Worm (Caenorhabditis elegans) whole organism, young adult: Measurements from ENCODE around the gene irld-7.

ENCODE experiments used
- B0019.2 ChIP-seq: fragments of 200-800 bp; sonication (Bioruptor generic); conservative IDR thresholded peaks from 2 replicates; pipeline ENCODE4 v1.3.6; 2022; ENCODE audit warnings: missing genetic modification reagents, missing genetic modification characterization, missing compliant biosample characterization
- B0336.3 ChIP-seq: fragments of 200-800 bp; sonication (Bioruptor generic); IDR thresholded peaks from 2 replicates; pipeline ENCODE4 v1.3.6; 2022; ENCODE audit warnings: missing genetic modification characterization, missing compliant biosample characterization
- D2030.7 ChIP-seq: fragments of 200-800 bp; sonication (Bioruptor generic); IDR thresholded peaks from 2 replicates; pipeline ENCODE4 v1.3.6; 2022; ENCODE audit warnings: missing genetic modification reagents, missing genetic modification characterization, missing compliant biosample characterization
- F23B12.7 ChIP-seq: sonication (generic microtip); optimal IDR thresholded peaks from 2 replicates; lab custom pipeline; 2017; ENCODE audit warnings: missing genetic modification characterization, mild to moderate bottlenecking, missing compliant biosample characterization, antibody characterized with exemption, moderate library complexity; ENCODE audit not compliant: insufficient read depth
- F33H1.4 ChIP-seq: fragments of 200-800 bp; sonication (Bioruptor generic); IDR thresholded peaks from 2 replicates; pipeline ENCODE4 v1.3.6; 2022; ENCODE audit warnings: missing genetic modification reagents, missing genetic modification characterization, missing compliant biosample characterization
- F55B11.4 ChIP-seq: sonication (generic microtip); optimal IDR thresholded peaks from 2 replicates; lab custom pipeline; 2016; ENCODE audit warnings: missing compliant biosample characterization, missing genetic modification characterization, borderline replicate concordance; ENCODE audit not compliant: insufficient read depth
- F57A8.1 ChIP-seq: fragments of 200-800 bp; sonication (Bioruptor generic); optimal IDR thresholded peaks from 2 replicates; lab custom pipeline; 2018; ENCODE audit warnings: mild to moderate bottlenecking, missing genetic modification characterization, moderate library complexity, missing compliant biosample characterization
- T07F8.4 ChIP-seq: sonication (generic microtip); optimal IDR thresholded peaks from 2 replicates; lab custom pipeline; 2016; ENCODE audit warnings: mild to moderate bottlenecking, missing genetic modification characterization, moderate library complexity, missing compliant biosample characterization
- Y53G8AR.9 ChIP-seq: fragments of 200-800 bp; sonication (Bioruptor generic); conservative IDR thresholded peaks from 2 replicates; pipeline ENCODE4 v1.3.6; 2022; ENCODE audit warnings: missing genetic modification reagents, missing genetic modification characterization, missing compliant biosample characterization
- Y56A3A.18 ChIP-seq: fragments of 200-800 bp; sonication (Bioruptor generic); IDR thresholded peaks from 2 replicates; pipeline ENCODE4 v1.3.6; 2022; ENCODE audit warnings: missing genetic modification reagents, missing genetic modification characterization, missing compliant biosample characterization
- Y67H2A.10 ChIP-seq: fragments of 200-800 bp; sonication (Bioruptor generic); conservative IDR thresholded peaks from 2 replicates; pipeline ENCODE4 v1.3.6; 2022; ENCODE audit warnings: missing genetic modification reagents, missing genetic modification characterization, missing compliant biosample characterization
- aptf-3 ChIP-seq: fragments of 200-800 bp; sonication (Bioruptor generic); IDR thresholded peaks from 2 replicates; pipeline ENCODE4 v1.3.6; 2022; ENCODE audit warnings: missing genetic modification characterization, missing compliant biosample characterization
- attf-3 ChIP-seq: fragments of 200-800 bp; sonication (Bioruptor generic); conservative IDR thresholded peaks from 2 replicates; pipeline ENCODE4 v1.3.6; 2022; ENCODE audit warnings: missing genetic modification reagents, missing genetic modification characterization, missing compliant biosample characterization
- attf-6 ChIP-seq: fragments of 200-800 bp; sonication (Bioruptor generic); IDR thresholded peaks from 2 replicates; pipeline ENCODE4 v1.3.6; 2022; ENCODE audit warnings: missing genetic modification reagents, missing genetic modification characterization, missing compliant biosample characterization
- bed-2 ChIP-seq: fragments of 200-800 bp; sonication (Bioruptor generic); IDR thresholded peaks from 2 replicates; pipeline ENCODE4 v1.3.6; 2022; ENCODE audit warnings: missing genetic modification reagents, missing genetic modification characterization, missing compliant biosample characterization
- cebp-1 ChIP-seq, 2 experiments: fragments of 200-800 bp in 1 of 2; sonication (Bioruptor generic) in 1 of 2; sonication (generic microtip) in 1 of 2; IDR thresholded peaks in 1 of 2; optimal IDR thresholded peaks in 1 of 2; 2 replicates each; pipeline versions ENCODE4 v1.3.6 to Lab custom; 2017 to 2022; ENCODE audit warnings: missing compliant biosample characterization in 2 of 2, missing genetic modification characterization in 2 of 2, mild to moderate bottlenecking in 1 of 2, missing genetic modification reagents in 1 of 2, moderate library complexity in 1 of 2
- cebp-2 ChIP-seq: fragments of 200-800 bp; sonication (Bioruptor generic); IDR thresholded peaks from 2 replicates; pipeline ENCODE4 v1.3.6; 2022; ENCODE audit warnings: missing genetic modification characterization, missing compliant biosample characterization
- ceh-40 ChIP-seq: fragments of 200-800 bp; sonication (Bioruptor generic); IDR thresholded peaks from 2 replicates; pipeline ENCODE4 v1.3.6; 2022; ENCODE audit warnings: missing genetic modification characterization, missing compliant biosample characterization
- ceh-58 ChIP-seq: fragments of 200-800 bp; sonication (Bioruptor generic); IDR thresholded peaks from 2 replicates; pipeline ENCODE4 v1.3.6; 2022; ENCODE audit warnings: missing genetic modification characterization, missing compliant biosample characterization
- ceh-91 ChIP-seq: fragments of 200-800 bp; sonication (Bioruptor generic); IDR thresholded peaks from 2 replicates; pipeline ENCODE4 v1.3.6; 2022; ENCODE audit warnings: missing genetic modification reagents, missing genetic modification characterization, missing compliant biosample characterization
- chd-7 ChIP-seq: sonication (generic microtip); optimal IDR thresholded peaks from 2 replicates; lab custom pipeline; 2016; ENCODE audit warnings: mild to moderate bottlenecking, missing genetic modification characterization, moderate library complexity, missing compliant biosample characterization
- die-1 ChIP-seq: sonication (generic microtip); optimal IDR thresholded peaks from 2 replicates; lab custom pipeline; 2016; ENCODE audit warnings: missing genotype, mild to moderate bottlenecking, missing genetic modification characterization, missing compliant biosample characterization
- dpff-1 ChIP-seq: sonication (generic microtip); optimal IDR thresholded peaks from 2 replicates; lab custom pipeline; 2017; ENCODE audit warnings: mild to moderate bottlenecking, missing genetic modification characterization, missing compliant biosample characterization
- efl-1 ChIP-seq: fragments of 150-350 bp; optimal IDR thresholded peaks from 2 replicates; lab custom pipeline; 2014; ENCODE audit warnings: missing biosample characterization, missing genetic modification reagents, missing genetic modification characterization
- egl-18 ChIP-seq: fragments of 200-800 bp; sonication (Bioruptor generic); IDR thresholded peaks from 2 replicates; pipeline ENCODE4 v1.3.6; 2022; ENCODE audit warnings: missing genetic modification reagents, missing genetic modification characterization, missing compliant biosample characterization
- egl-44 ChIP-seq: fragments of 200-800 bp; sonication (Bioruptor generic); IDR thresholded peaks from 2 replicates; pipeline ENCODE4 v1.3.6; 2022; ENCODE audit warnings: missing genetic modification reagents, missing genetic modification characterization, missing compliant biosample characterization
- ekl-4 ChIP-seq: fragments of 200-800 bp; sonication (Bioruptor generic); IDR thresholded peaks from 2 replicates; pipeline ENCODE4 v1.3.6; 2022; ENCODE audit warnings: missing genetic modification reagents, missing genetic modification characterization, missing compliant biosample characterization
- ets-4 ChIP-seq: fragments of 200-800 bp; sonication (Bioruptor generic); optimal IDR thresholded peaks from 2 replicates; lab custom pipeline; 2018; ENCODE audit warnings: mild to moderate bottlenecking, missing genetic modification characterization, missing compliant biosample characterization
- fkh-3 ChIP-seq: sonication (generic microtip); optimal IDR thresholded peaks from 2 replicates; lab custom pipeline; 2016; ENCODE audit warnings: mild to moderate bottlenecking, missing genetic modification characterization, missing compliant biosample characterization
- hlh-26 ChIP-seq: fragments of 200-800 bp; sonication (Bioruptor generic); conservative IDR thresholded peaks from 2 replicates; pipeline ENCODE4 v1.3.6; 2022; ENCODE audit warnings: missing genetic modification reagents, missing genetic modification characterization, missing compliant biosample characterization
- lin-26 ChIP-seq: fragments of 200-800 bp; sonication (Bioruptor generic); IDR thresholded peaks from 2 replicates; pipeline ENCODE4 v1.3.6; 2022; ENCODE audit warnings: missing genetic modification reagents, missing genetic modification characterization, missing compliant biosample characterization
- madf-8 ChIP-seq: fragments of 200-800 bp; sonication (Bioruptor generic); conservative IDR thresholded peaks from 2 replicates; pipeline ENCODE4 v1.3.6; 2022; ENCODE audit warnings: missing genetic modification reagents, missing genetic modification characterization, missing compliant biosample characterization
- mcd-1 ChIP-seq: fragments of 200-800 bp; sonication (Bioruptor generic); IDR thresholded peaks from 2 replicates; pipeline ENCODE4 v1.3.6; 2022; ENCODE audit warnings: missing genetic modification reagents, missing genetic modification characterization, missing compliant biosample characterization
- nfya-2 ChIP-seq: fragments of 200-800 bp; sonication (Bioruptor generic); IDR thresholded peaks from 2 replicates; pipeline ENCODE4 v1.3.6; 2022; ENCODE audit warnings: missing genetic modification reagents, missing genetic modification characterization, missing compliant biosample characterization
- nfyb-1 ChIP-seq: fragments of 200-800 bp; sonication (Bioruptor generic); IDR thresholded peaks from 2 replicates; pipeline ENCODE4 v1.3.6; 2022; ENCODE audit warnings: missing genetic modification reagents, missing genetic modification characterization, missing compliant biosample characterization
- nhr-120 ChIP-seq: fragments of 200-800 bp; sonication (Bioruptor generic); IDR thresholded peaks from 2 replicates; pipeline ENCODE4 v1.3.6; 2022; ENCODE audit warnings: missing genetic modification characterization, missing compliant biosample characterization
- nhr-80 ChIP-seq: sonication (generic microtip); optimal IDR thresholded peaks from 2 replicates; lab custom pipeline; 2016; ENCODE audit warnings: missing genetic modification characterization, missing compliant biosample characterization
- pbrm-1 ChIP-seq: fragments of 200-800 bp; sonication (Bioruptor generic); IDR thresholded peaks from 2 replicates; pipeline ENCODE4 v1.3.6; 2022; ENCODE audit warnings: missing genetic modification reagents, missing genetic modification characterization, missing compliant biosample characterization
- repo-1 ChIP-seq: sonication (generic microtip); optimal IDR thresholded peaks from 2 replicates; lab custom pipeline; 2017; ENCODE audit warnings: mild to moderate bottlenecking, missing genetic modification characterization, missing compliant biosample characterization
- snpc-1.1 ChIP-seq: sonication (generic microtip); optimal IDR thresholded peaks from 2 replicates; lab custom pipeline; 2017; ENCODE audit warnings: missing genetic modification characterization, mild to moderate bottlenecking, missing compliant biosample characterization, antibody characterized with exemption, moderate library complexity, missing genotype, missing genetic modification reagents; ENCODE audit not compliant: insufficient read depth
- snpc-1.3 ChIP-seq: sonication (generic microtip); optimal IDR thresholded peaks from 2 replicates; lab custom pipeline; 2017; ENCODE audit warnings: missing genetic modification characterization, mild to moderate bottlenecking, missing compliant biosample characterization, antibody characterized with exemption, moderate library complexity, missing genotype, missing genetic modification reagents; ENCODE audit not compliant: insufficient read depth
- somi-1 ChIP-seq: fragments of 200-800 bp; sonication (Bioruptor generic); optimal IDR thresholded peaks from 2 replicates; lab custom pipeline; 2018; ENCODE audit warnings: mild to moderate bottlenecking, missing genetic modification characterization, missing compliant biosample characterization
- tlf-1 ChIP-seq: fragments of 200-800 bp; sonication (Bioruptor generic); optimal IDR thresholded peaks from 2 replicates; lab custom pipeline; 2018; ENCODE audit warnings: mild to moderate bottlenecking, missing genetic modification characterization, missing compliant biosample characterization
- ztf-18 ChIP-seq: sonication (generic microtip); optimal IDR thresholded peaks from 2 replicates; lab custom pipeline; 2016; ENCODE audit warnings: missing genotype, mild to moderate bottlenecking, missing genetic modification characterization, missing compliant biosample characterization
- ztf-22 ChIP-seq: fragments of 200-800 bp; sonication (Bioruptor generic); optimal IDR thresholded peaks from 2 replicates; lab custom pipeline; 2018; ENCODE audit warnings: mild to moderate bottlenecking, missing genetic modification characterization, moderate library complexity, missing compliant biosample characterization
- ztf-25 ChIP-seq: fragments of 200-800 bp; sonication (Bioruptor generic); IDR thresholded peaks from 2 replicates; pipeline ENCODE4 v1.3.6; 2022; ENCODE audit warnings: missing genetic modification reagents, missing genetic modification characterization, missing compliant biosample characterization
- ztf-26 ChIP-seq: sonication (generic microtip); optimal IDR thresholded peaks from 2 replicates; lab custom pipeline; 2017; ENCODE audit warnings: missing genetic modification characterization, missing compliant biosample characterization
- ztf-6 ChIP-seq: fragments of 200-800 bp; sonication (Bioruptor generic); IDR thresholded peaks from 2 replicates; pipeline ENCODE4 v1.3.6; 2022; ENCODE audit warnings: missing genetic modification reagents, missing genetic modification characterization, missing compliant biosample characterization

Gene irld-7

ce11 chrIV:6585397-6585921, 4.7 kb upstream of the irld-7 start, which contains the start of the genes F38A5.2 and dnj-11 (continued):
- TF ChIP-seq ets-4 = no peak
- no peak for TF ChIP-seq ztf-25 (GFP tag; lab: Robert Waterston, UW)
- no peak for TF ChIP-seq snpc-1.1 (tag; lab: Kevin White, UChicago)
- TF ChIP-seq ekl-4 (GFP tag; lab: Robert Waterston, UW) = no peak; the same call in 1 of the 2 replicates
- TF ChIP-seq hlh-26 = no peak
- TF ChIP-seq chd-7 = no peak
- no peak for TF ChIP-seq nfyb-1 (GFP tag; lab: Robert Waterston, UW)
- no peak for TF ChIP-seq ztf-6 (GFP tag; lab: Robert Waterston, UW)
- no peak for TF ChIP-seq fkh-3 (tag; lab: Kevin White, UChicago)
- peak; percentile 67 for TF ChIP-seq pbrm-1 (GFP tag; lab: Robert Waterston, UW)
- no peak for TF ChIP-seq cebp-2 (GFP tag; lab: Robert Waterston, UW)
- TF ChIP-seq attf-6 (GFP tag; lab: Robert Waterston, UW) = no peak
- TF ChIP-seq nhr-120 (GFP tag; lab: Robert Waterston, UW) = no peak
- no peak for TF ChIP-seq egl-18 (GFP tag; lab: Robert Waterston, UW)
- TF ChIP-seq madf-8 (GFP tag; lab: Robert Waterston, UW) = no peak
- TF ChIP-seq snpc-1.3 (tag; lab: Kevin White, UChicago) = peak; percentile 42
- TF ChIP-seq aptf-3 = no peak
- TF ChIP-seq egl-44 = no peak
- TF ChIP-seq F57A8.1 (GFP tag; lab: Kevin White, UChicago) = no peak
- TF ChIP-seq ceh-91 (GFP tag; lab: Robert Waterston, UW) = no peak
- no peak for TF ChIP-seq lin-26 (GFP tag; lab: Robert Waterston, UW)
- peak; percentile 69 for TF ChIP-seq D2030.7 (GFP tag; lab: Robert Waterston, UW)
- no peak for TF ChIP-seq die-1 (tag; lab: Kevin White, UChicago)
- peak; percentile 61 for TF ChIP-seq efl-1 (GFP tag; lab: Kevin White, UChicago)
- TF ChIP-seq Y56A3A.18 (GFP tag; lab: Robert Waterston, UW) = no peak
- no peak for TF ChIP-seq cebp-1 (GFP tag; IDR thresholded peaks at IDR 0.05; lab: Robert Waterston, UW)
- peak; percentile 75 for TF ChIP-seq cebp-1 (tag; optimal IDR thresholded peaks at IDR 0.05; lab: Kevin White, UChicago)
- no peak for TF ChIP-seq ceh-40 (GFP tag; lab: Robert Waterston, UW)
- TF ChIP-seq B0019.2 (GFP tag; lab: Robert Waterston, UW) = no peak
- TF ChIP-seq repo-1 (tag; lab: Kevin White, UChicago) = no peak
- TF ChIP-seq ztf-22 = no peak
- no peak for TF ChIP-seq bed-2
- no peak for TF ChIP-seq ztf-18 (tag; lab: Kevin White, UChicago)
- TF ChIP-seq Y67H2A.10 = no peak
- TF ChIP-seq F55B11.4 = no peak
- TF ChIP-seq tlf-1 (GFP tag; lab: Kevin White, UChicago) = peak; percentile 14
- peak; percentile 90 for TF ChIP-seq F23B12.7 (tag; lab: Kevin White, UChicago)
- no peak for TF ChIP-seq nfya-2 (GFP tag; lab: Robert Waterston, UW)
- TF ChIP-seq B0336.3 = no peak
- TF ChIP-seq T07F8.4 (tag; lab: Kevin White, UChicago) = no peak
- TF ChIP-seq ceh-58 = no peak
- TF ChIP-seq nhr-80 = peak; percentile 40
- no peak for TF ChIP-seq ztf-26 (tag; lab: Kevin White, UChicago)
- TF ChIP-seq F33H1.4 (GFP tag; lab: Robert Waterston, UW) = 0 out of 2 replicates have a peak, but pooled peaks have one; percentile 23
- TF ChIP-seq Y53G8AR.9 (GFP tag; lab: Robert Waterston, UW) = no peak
- TF ChIP-seq dpff-1 = no peak
- peak; percentile 96 for TF ChIP-seq mcd-1 (GFP tag; lab: Robert Waterston, UW)
- no peak for TF ChIP-seq attf-3
- no peak for TF ChIP-seq somi-1 (GFP tag; lab: Kevin White, UChicago)
